Worm (Caenorhabditis elegans) whole organism, late embryonic: Measurements from ENCODE around the gene sid-5.

Source experiments
- K02D7.2 ChIP-seq: sonication (generic microtip); optimal IDR thresholded peaks from 2 replicates; lab custom pipeline; 2017; ENCODE audit warnings: mild to moderate bottlenecking, missing genetic modification characterization, missing compliant biosample characterization
- lin-11 ChIP-seq: fragments of 200-800 bp; sonication (Bioruptor generic); optimal IDR thresholded peaks from 2 replicates; lab custom pipeline; 2018; ENCODE audit warnings: mild to moderate bottlenecking, missing genetic modification characterization, missing compliant biosample characterization
- pha-2 ChIP-seq: sonication (generic microtip); optimal IDR thresholded peaks from 2 replicates; lab custom pipeline; 2017; ENCODE audit warnings: mild to moderate bottlenecking, missing genetic modification characterization, missing compliant biosample characterization
- sdc-2 ChIP-seq: sonication (generic microtip); optimal IDR thresholded peaks from 2 replicates; lab custom pipeline; 2016; ENCODE audit warnings: missing genotype, missing genetic modification characterization, missing compliant biosample characterization
- tbx-7 ChIP-seq: sonication (generic microtip); optimal IDR thresholded peaks from 2 replicates; lab custom pipeline; 2016; ENCODE audit warnings: missing genotype, missing genetic modification characterization, missing compliant biosample characterization

- TF ChIP-seq tbx-7 (tag; lab: Kevin White, UChicago) (no peak), pha-2 (no peak), sdc-2 (no peak), K02D7.2 (no peak), lin-11 (no peak)
Measured at ce11 chrX:6867707-6868106, 36.8 kb upstream of the sid-5 start.
